Worm (Caenorhabditis elegans) whole organism, midembryonic: ENCODE results near the gene F49H12.7.

Source experiments
- flt-1 ChIP-seq: fragments of 200-800 bp; sonication (Bioruptor generic); IDR thresholded peaks from 2 replicates; pipeline ENCODE4 v1.3.6; 2022; ENCODE audit warnings: missing genetic modification characterization, missing compliant biosample characterization
- tab-1 ChIP-seq: fragments of 200-800 bp; sonication (Bioruptor generic); IDR thresholded peaks from 2 replicates; pipeline ENCODE4 v1.3.6; 2022; ENCODE audit warnings: missing genetic modification characterization, missing compliant biosample characterization
- ztf-23 ChIP-seq: fragments of 200-800 bp; sonication (Bioruptor generic); IDR thresholded peaks from 2 replicates; pipeline ENCODE4 v1.3.6; 2022; ENCODE audit warnings: missing genetic modification reagents, missing genetic modification characterization, missing compliant biosample characterization
- ztf-29 ChIP-seq: fragments of 200-800 bp; sonication (Bioruptor generic); IDR thresholded peaks from 2 replicates; pipeline ENCODE4 v1.3.6; 2022; ENCODE audit warnings: missing genetic modification reagents, missing genetic modification characterization, missing compliant biosample characterization

- TF ChIP-seq ztf-29 (GFP tag; lab: Robert Waterston, UW) = no peak
- no peak for TF ChIP-seq tab-1 (GFP tag; lab: Robert Waterston, UW)
- TF ChIP-seq ztf-23 (GFP tag; lab: Robert Waterston, UW) = no peak
- no peak for TF ChIP-seq flt-1
These were observed 40.5 kb downstream of the F49H12.7 start, which contains the start of gene F53B1.3 for ce11 chrX:2105310-2105709.
